Worm (Caenorhabditis elegans) whole organism, mixed stage, embryonic: Measurements from ENCODE around the gene F44E7.9.

Source experiments
- M03D4.4 ChIP-seq: sonication (generic microtip); optimal IDR thresholded peaks from 2 replicates; lab custom pipeline; 2017; ENCODE audit warnings: mild to moderate bottlenecking, missing genetic modification characterization, missing compliant biosample characterization
- bed-3 ChIP-seq: fragments of 200-800 bp; sonication (Bioruptor generic); optimal IDR thresholded peaks from 3 replicates; lab custom pipeline; 2018; ENCODE audit warnings: mild to moderate bottlenecking, missing genetic modification characterization, moderate library complexity, missing compliant biosample characterization
- blmp-1 ChIP-seq: fragments of 150-350 bp; optimal IDR thresholded peaks from 2 replicates; lab custom pipeline; 2014; ENCODE audit warnings: missing biosample characterization, missing genetic modification characterization
- ceh-39 ChIP-seq: fragments of 150-350 bp; optimal IDR thresholded peaks from 2 replicates; lab custom pipeline; 2014; ENCODE audit warnings: missing biosample characterization, missing genetic modification characterization
- ceh-43 ChIP-seq: fragments of 200-800 bp; sonication (Bioruptor generic); optimal IDR thresholded peaks from 2 replicates; lab custom pipeline; 2018; ENCODE audit warnings: mild to moderate bottlenecking, missing genetic modification characterization, moderate library complexity, missing compliant biosample characterization
- ceh-83 ChIP-seq: fragments of 200-800 bp; sonication (Bioruptor generic); optimal IDR thresholded peaks from 2 replicates; lab custom pipeline; 2018; ENCODE audit warnings: mild to moderate bottlenecking, missing genetic modification characterization, missing compliant biosample characterization
- ces-1 ChIP-seq: fragments of 150-350 bp; optimal IDR thresholded peaks from 2 replicates; lab custom pipeline; 2014; ENCODE audit warnings: missing biosample characterization, missing genetic modification reagents, missing genetic modification characterization
- cnd-1 ChIP-seq: fragments of 200-800 bp; sonication (Bioruptor generic); optimal IDR thresholded peaks from 2 replicates; lab custom pipeline; 2018; ENCODE audit warnings: mild to moderate bottlenecking, missing genetic modification characterization, missing compliant biosample characterization
- drap-1 ChIP-seq: fragments of 200-800 bp; sonication (Bioruptor generic); optimal IDR thresholded peaks from 3 replicates; lab custom pipeline; 2018; ENCODE audit warnings: mild to moderate bottlenecking, missing genetic modification characterization, missing compliant biosample characterization
- elt-1 ChIP-seq: sonication (generic microtip); optimal IDR thresholded peaks from 2 replicates; lab custom pipeline; 2017; ENCODE audit warnings: missing genetic modification characterization, mild to moderate bottlenecking, missing compliant biosample characterization, antibody characterized with exemption, moderate library complexity, borderline replicate concordance; ENCODE audit not compliant: insufficient read depth
- elt-3 ChIP-seq: fragments of 150-350 bp; optimal IDR thresholded peaks from 2 replicates; lab custom pipeline; 2014; ENCODE audit warnings: missing biosample characterization, missing genetic modification characterization
- flh-1 ChIP-seq: fragments of 200-800 bp; sonication (Bioruptor generic); optimal IDR thresholded peaks from 2 replicates; lab custom pipeline; 2018; ENCODE audit warnings: mild to moderate bottlenecking, missing genetic modification characterization, moderate library complexity, missing compliant biosample characterization
- ham-2 ChIP-seq: fragments of 200-800 bp; sonication (Bioruptor generic); optimal IDR thresholded peaks from 2 replicates; lab custom pipeline; 2018; ENCODE audit warnings: mild to moderate bottlenecking, missing genetic modification characterization, missing compliant biosample characterization
- hlh-1 ChIP-seq: fragments of 150-350 bp; optimal IDR thresholded peaks from 2 replicates; lab custom pipeline; 2014; ENCODE audit warnings: missing biosample characterization, missing genetic modification reagents, missing genetic modification characterization
- lin-13 ChIP-seq: fragments of 150-350 bp; optimal IDR thresholded peaks from 2 replicates; lab custom pipeline; 2014; ENCODE audit warnings: missing biosample characterization, missing genetic modification characterization
- lin-32 ChIP-seq: fragments of 200-800 bp; sonication (Bioruptor generic); optimal IDR thresholded peaks from 2 replicates; lab custom pipeline; 2018; ENCODE audit warnings: mild to moderate bottlenecking, missing genetic modification characterization, missing compliant biosample characterization
- lsy-2 ChIP-seq: fragments of 150-350 bp; optimal IDR thresholded peaks from 2 replicates; lab custom pipeline; 2014; ENCODE audit warnings: missing biosample characterization, missing genetic modification characterization
- mab-5 ChIP-seq: fragments of 150-350 bp; optimal IDR thresholded peaks from 2 replicates; lab custom pipeline; 2014; ENCODE audit warnings: missing biosample characterization, missing genetic modification characterization
- mep-1 ChIP-seq: fragments of 150-350 bp; optimal IDR thresholded peaks from 2 replicates; lab custom pipeline; 2017; ENCODE audit warnings: missing biosample characterization, missing genetic modification reagents, missing genetic modification characterization, inconsistent platforms
- mls-2 ChIP-seq: sonication (generic microtip); optimal IDR thresholded peaks from 2 replicates; lab custom pipeline; 2016; ENCODE audit warnings: mild to moderate bottlenecking, missing genetic modification characterization, moderate library complexity, missing compliant biosample characterization
- nhr-12 ChIP-seq: fragments of 150-350 bp; optimal IDR thresholded peaks from 2 replicates; lab custom pipeline; 2014; ENCODE audit warnings: missing biosample characterization, missing genetic modification characterization
- nhr-2 ChIP-seq: fragments of 150-350 bp; optimal IDR thresholded peaks from 2 replicates; lab custom pipeline; 2014; ENCODE audit warnings: missing biosample characterization, missing genetic modification characterization
- nhr-237 ChIP-seq: fragments of 150-350 bp; optimal IDR thresholded peaks from 2 replicates; lab custom pipeline; 2014; ENCODE audit warnings: missing biosample characterization, missing genetic modification characterization
- nhr-28 ChIP-seq: fragments of 150-350 bp; optimal IDR thresholded peaks from 2 replicates; lab custom pipeline; 2014; ENCODE audit warnings: missing biosample characterization, missing genetic modification characterization
- nhr-76 ChIP-seq: sonication (generic microtip); optimal IDR thresholded peaks from 2 replicates; lab custom pipeline; 2017; ENCODE audit warnings: missing biosample characterization, missing genetic modification characterization
- sem-2 ChIP-seq: fragments of 200-800 bp; sonication (Bioruptor generic); optimal IDR thresholded peaks from 2 replicates; lab custom pipeline; 2018; ENCODE audit warnings: mild to moderate bottlenecking, missing genetic modification characterization, missing compliant biosample characterization
- snpc-4 ChIP-seq: fragments of 150-350 bp; optimal IDR thresholded peaks from 2 replicates; lab custom pipeline; 2014; ENCODE audit warnings: missing biosample characterization, missing genetic modification characterization
- tbx-8 ChIP-seq: fragments of 200-800 bp; sonication (Bioruptor generic); optimal IDR thresholded peaks from 2 replicates; lab custom pipeline; 2018; ENCODE audit warnings: mild to moderate bottlenecking, missing genetic modification characterization, moderate library complexity, missing compliant biosample characterization
- unc-120 ChIP-seq: sonication (generic microtip); optimal IDR thresholded peaks from 2 replicates; lab custom pipeline; 2017; ENCODE audit warnings: missing genetic modification characterization, missing compliant biosample characterization; ENCODE audit not compliant: poor library complexity, severe bottlenecking
- unc-39 ChIP-seq: fragments of 150-350 bp; optimal IDR thresholded peaks from 2 replicates; lab custom pipeline; 2014; ENCODE audit warnings: missing biosample characterization, missing genetic modification characterization
- unc-62 ChIP-seq: fragments of 150-350 bp; optimal IDR thresholded peaks from 2 replicates; lab custom pipeline; 2014; ENCODE audit warnings: missing biosample characterization, missing genetic modification reagents, missing genetic modification characterization
- zip-8 ChIP-seq: fragments of 150-350 bp; optimal IDR thresholded peaks from 2 replicates; lab custom pipeline; 2014; ENCODE audit warnings: missing biosample characterization, missing genetic modification characterization
- ztf-11 ChIP-seq: fragments of 150-350 bp; optimal IDR thresholded peaks from 2 replicates; lab custom pipeline; 2014; ENCODE audit warnings: missing biosample characterization, missing genetic modification characterization

The F44E7.9 gene

DNA sequence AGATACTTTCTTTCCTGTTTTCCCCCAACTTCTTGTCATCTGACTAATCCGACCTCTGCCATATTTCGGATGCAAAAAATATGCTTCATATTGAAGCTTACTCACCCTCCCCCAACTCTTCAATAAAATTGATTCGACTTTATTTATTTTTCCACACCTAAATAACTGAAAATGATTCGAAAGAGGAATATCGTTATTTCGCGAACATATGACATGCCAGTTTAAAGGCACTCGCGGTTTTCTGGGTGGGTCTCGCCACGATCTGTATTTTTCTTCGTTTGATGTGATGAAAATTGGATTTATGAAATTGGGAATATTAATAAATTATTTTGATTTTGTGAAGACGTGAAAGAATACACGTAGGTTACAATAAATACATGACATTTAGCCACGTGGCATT, 19.4 kb upstream of the F44E7.9 start, which contains the start of gene F44E7.3:
F44E7.3 (plus strand) TSS at position 319 of the 400 bp plus-strand sequence.
- TF ChIP-seq nhr-12 (no peak), unc-39 (tag; lab: Kevin White, UChicago) (no peak), elt-1 (tag; lab: Kevin White, UChicago) (no peak), ceh-39 (tag; lab: Kevin White, UChicago) (no peak), ztf-11 (tag; lab: Kevin White, UChicago) (no peak)

DNA sequence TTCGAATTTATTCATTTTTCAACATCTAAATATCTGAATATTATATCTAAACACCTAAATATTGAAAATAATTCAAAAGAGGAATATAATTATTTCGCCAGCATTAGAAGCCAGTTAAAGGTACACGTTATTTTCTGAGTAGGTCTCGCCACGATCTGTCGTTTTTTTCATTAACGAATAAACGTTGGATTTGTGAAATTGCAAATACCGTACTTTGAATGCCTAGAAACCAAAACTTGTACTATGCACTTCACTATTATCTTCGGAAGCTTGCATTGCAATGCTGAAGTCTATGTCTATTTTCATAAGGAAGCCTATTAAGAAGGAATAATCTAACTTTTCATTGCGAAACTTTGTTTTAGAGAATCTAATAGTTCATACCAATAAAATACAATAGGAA, 18.5 kb upstream of the F44E7.9 start:
- no peak for TF ChIP-seq flh-1 (GFP tag; lab: Kevin White, UChicago)
- TF ChIP-seq nhr-2 = no peak
- no peak for TF ChIP-seq lin-13 (tag; lab: Kevin White, UChicago)
- no peak for TF ChIP-seq M03D4.4 (tag; lab: Kevin White, UChicago)
- no peak for TF ChIP-seq nhr-237 (tag; lab: Kevin White, UChicago)
- no peak for TF ChIP-seq ceh-43 (GFP tag; lab: Kevin White, UChicago)
- no peak for TF ChIP-seq ham-2
- TF ChIP-seq lsy-2 (tag; lab: Kevin White, UChicago) = no peak
- TF ChIP-seq sem-2 (GFP tag; lab: Kevin White, UChicago) = no peak
- no peak for TF ChIP-seq mab-5 (tag; lab: Kevin White, UChicago)
- no peak for TF ChIP-seq zip-8 (tag; lab: Kevin White, UChicago)
- no peak for TF ChIP-seq unc-62 (GFP tag; lab: Kevin White, UChicago)
- no peak for TF ChIP-seq bed-3
- no peak for TF ChIP-seq snpc-4 (tag; lab: Kevin White, UChicago)
- no peak for TF ChIP-seq nhr-12
- TF ChIP-seq mls-2 (tag; lab: Kevin White, UChicago) = no peak
- TF ChIP-seq elt-1 (tag; lab: Kevin White, UChicago) = no peak
- TF ChIP-seq unc-39 (tag; lab: Kevin White, UChicago) = no peak
- no peak for TF ChIP-seq blmp-1 (tag; lab: Kevin White, UChicago)

- TF ChIP-seq drap-1 = no peak
- TF ChIP-seq unc-39 (tag; lab: Kevin White, UChicago) = no peak
- no peak for TF ChIP-seq zip-8 (tag; lab: Kevin White, UChicago)
- TF ChIP-seq nhr-2 = no peak
- TF ChIP-seq M03D4.4 (tag; lab: Kevin White, UChicago) = no peak
- TF ChIP-seq bed-3 = no peak
- no peak for TF ChIP-seq nhr-12
- no peak for TF ChIP-seq nhr-76 (tag; lab: Kevin White, UChicago)
- TF ChIP-seq ceh-43 (GFP tag; lab: Kevin White, UChicago) = no peak
- TF ChIP-seq nhr-28 (tag; lab: Kevin White, UChicago) = no peak
- TF ChIP-seq elt-1 (tag; lab: Kevin White, UChicago) = no peak
- no peak for TF ChIP-seq cnd-1 (tag; lab: Kevin White, UChicago)
- no peak for TF ChIP-seq lin-32
- TF ChIP-seq unc-120 = no peak
- no peak for TF ChIP-seq elt-3 (tag; lab: Kevin White, UChicago)
- no peak for TF ChIP-seq sem-2 (GFP tag; lab: Kevin White, UChicago)
- TF ChIP-seq ces-1 (GFP tag; lab: Kevin White, UChicago) = no peak
- no peak for TF ChIP-seq tbx-8 (GFP tag; lab: Kevin White, UChicago)
Measured at ce11 chrV:5774137-5774536, 16.9 kb upstream of the F44E7.9 start.

- peak; percentile 61 for TF ChIP-seq mep-1 (tag; lab: Kevin White, UChicago)
- TF ChIP-seq unc-120 = peak; percentile 7
- TF ChIP-seq lin-13 (tag; lab: Kevin White, UChicago) = peak; percentile 18
- peak; percentile 43 for TF ChIP-seq lsy-2 (tag; lab: Kevin White, UChicago)
Measured at ce11 chrV:5776941-5777340, 14.1 kb upstream of the F44E7.9 start, which contains the start of gene F44E7.4. TSS of gene F44E7.4 (minus strand) at chrV:5776953.

- TF ChIP-seq ceh-83 (GFP tag; lab: Kevin White, UChicago) (no peak), nhr-12 (no peak), flh-1 (GFP tag; lab: Kevin White, UChicago) (no peak), tbx-8 (GFP tag; lab: Kevin White, UChicago) (no peak), nhr-2 (no peak), lin-32 (no peak), hlh-1 (tag; lab: Kevin White, UChicago) (no peak), unc-120 (no peak), M03D4.4 (tag; lab: Kevin White, UChicago) (no peak), cnd-1 (tag; lab: Kevin White, UChicago) (no peak), sem-2 (GFP tag; lab: Kevin White, UChicago) (no peak), unc-39 (tag; lab: Kevin White, UChicago) (no peak), elt-3 (tag; lab: Kevin White, UChicago) (no peak), snpc-4 (tag; lab: Kevin White, UChicago) (no peak), elt-1 (tag; lab: Kevin White, UChicago) (no peak), nhr-28 (tag; lab: Kevin White, UChicago) (no peak), zip-8 (tag; lab: Kevin White, UChicago) (no peak), lin-13 (tag; lab: Kevin White, UChicago) (no peak)
- TF ChIP-seq, all 35 proteins: peak for 0
Measured at ce11 chrV:5779984-5780383, 11.0 kb upstream of the F44E7.9 start.
